Fruit fly (Drosophila melanogaster): ENCODE data around the gene Smyd5.

The Smyd5 gene

DNA sequence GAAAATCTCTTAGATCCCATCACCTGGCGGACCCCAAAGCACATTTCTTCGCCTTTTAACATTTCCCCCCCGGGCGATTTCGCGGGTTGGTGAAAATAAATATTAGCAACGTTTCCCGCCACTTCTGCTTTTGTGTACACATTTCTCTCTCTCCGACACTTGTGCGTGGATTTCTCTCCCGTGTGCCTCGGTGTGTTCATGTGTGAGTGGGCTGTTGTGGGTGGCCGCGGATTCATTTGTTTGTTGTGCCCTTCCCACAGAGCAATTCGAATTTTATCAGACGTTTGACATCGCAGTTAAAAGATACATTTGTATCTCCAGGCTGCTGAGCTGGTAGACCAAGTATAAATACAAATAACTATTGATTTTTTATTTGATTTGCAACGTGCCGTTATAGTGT, 5.6 kb upstream of the Smyd5 start (continued):
- TF ChIP-seq Atf3 (GFP tag; optimal IDR thresholded peaks at IDR 0.05) (no peak), ap (GFP tag; IDR thresholded peaks at IDR 0.05) (no peak), Sin3A (optimal IDR thresholded peaks at IDR 0.05) (no peak), ranshi (GFP tag; IDR thresholded peaks at IDR 0.05) (0 out of 2 replicates have a peak, but pooled peaks have one; percentile 15), hb (GFP tag; IDR thresholded peaks at IDR 0.05; ENCODE audit: partially characterized antibody) (no peak), nom (GFP tag; optimal IDR thresholded peaks at IDR 0.05) (no peak), yki (optimal IDR thresholded peaks at IDR 0.05) (no peak), Lhr (GFP tag; optimal IDR thresholded peaks at IDR 0.05) (no peak), CG11247 (GFP tag; IDR thresholded peaks at IDR 0.05) (no peak), tll (GFP tag; optimal IDR thresholded peaks at IDR 0.05) (no peak), Tbp (GFP tag; optimal IDR thresholded peaks at IDR 0.05) (no peak), Fer1 (GFP tag; optimal IDR thresholded peaks at IDR 0.05) (no peak), Hr39 (optimal IDR thresholded peaks at IDR 0.05) (no peak), bsh (GFP tag; optimal IDR thresholded peaks at IDR 0.05) (no peak), CG30431 (GFP tag; optimal IDR thresholded peaks at IDR 0.05) (no peak), Gsc (GFP tag; IDR thresholded peaks at IDR 0.05) (no peak), CG6683 (GFP tag; optimal IDR thresholded peaks at IDR 0.05) (no peak), hth (optimal IDR thresholded peaks at IDR 0.05) (no peak), CG11456 (GFP tag; IDR thresholded peaks at IDR 0.05) (no peak; the same call in 2 of the 3 replicates), MESR4 (GFP tag; optimal IDR thresholded peaks at IDR 0.05) (no peak), HmgD (GFP tag; optimal IDR thresholded peaks at IDR 0.05) (no peak), ems (GFP tag; optimal IDR thresholded peaks at IDR 0.05) (no peak), CG6654 (GFP tag; optimal IDR thresholded peaks at IDR 0.05) (no peak), CG17186 (GFP tag; optimal IDR thresholded peaks at IDR 0.05) (no peak), Side (GFP tag; optimal IDR thresholded peaks at IDR 0.05) (no peak), slbo (GFP tag; IDR thresholded peaks at IDR 0.05) (no peak), CG7987 (GFP tag; optimal IDR thresholded peaks at IDR 0.05) (no peak), Ada2b (GFP tag; IDR thresholded peaks at IDR 0.05) (peak; percentile 34; the same call in 1 of the 2 replicates), CG6791 (GFP tag; IDR thresholded peaks at IDR 0.05; ENCODE audit: partially characterized antibody) (no peak), CG10209 (GFP tag; optimal IDR thresholded peaks at IDR 0.05) (no peak), Ets65A (GFP tag) (no peak), CG7839 (tag; optimal IDR thresholded peaks at IDR 0.05) (no peak), D19B (GFP tag; optimal IDR thresholded peaks at IDR 0.05) (no peak), mld (GFP tag; IDR thresholded peaks at IDR 0.05; ENCODE audit: partially characterized antibody) (no peak), br (optimal IDR thresholded peaks at IDR 0.05) (no peak), CG1529 (GFP tag; optimal IDR thresholded peaks at IDR 0.05) (no peak), CG16815 (GFP tag; optimal IDR thresholded peaks at IDR 0.05) (no peak), crc (GFP tag; optimal IDR thresholded peaks at IDR 0.05) (no peak), nau (GFP tag; optimal IDR thresholded peaks at IDR 0.05) (no peak), CG3847 (GFP tag; IDR thresholded peaks at IDR 0.05) (0 out of 2 replicates have a peak, but pooled peaks have one; percentile 26), tio (GFP tag; optimal IDR thresholded peaks at IDR 0.05) (no peak), hbn (GFP tag; IDR thresholded peaks at IDR 0.05; ENCODE audit: partially characterized antibody) (no peak), lola (GFP tag; optimal IDR thresholded peaks at IDR 0.05) (no peak), kah (GFP tag; optimal IDR thresholded peaks at IDR 0.05) (peak; percentile 38), Awh (GFP tag; IDR thresholded peaks at IDR 0.05) (0 out of 2 replicates have a peak, but pooled peaks have one; percentile 7), B-H1 (GFP tag; IDR thresholded peaks at IDR 0.05) (peak; percentile 48; the same call in 2 of the 3 replicates), fd3F (GFP tag; optimal IDR thresholded peaks at IDR 0.05) (no peak), CG43689 (GFP tag; IDR thresholded peaks at IDR 0.05) (no peak), Sry-δ (GFP tag; optimal IDR thresholded peaks at IDR 0.05) (no peak), repo (GFP tag; optimal IDR thresholded peaks at IDR 0.05) (no peak), Six4 (GFP tag; optimal IDR thresholded peaks at IDR 0.05) (no peak), Mrtf (GFP tag; IDR thresholded peaks at IDR 0.05) (no peak), zen2 (GFP tag; IDR thresholded peaks at IDR 0.05; ENCODE audit: partially characterized antibody) (no peak)
